Worm (Caenorhabditis elegans): ENCODE results near the gene timm-17B.2.

DNA sequence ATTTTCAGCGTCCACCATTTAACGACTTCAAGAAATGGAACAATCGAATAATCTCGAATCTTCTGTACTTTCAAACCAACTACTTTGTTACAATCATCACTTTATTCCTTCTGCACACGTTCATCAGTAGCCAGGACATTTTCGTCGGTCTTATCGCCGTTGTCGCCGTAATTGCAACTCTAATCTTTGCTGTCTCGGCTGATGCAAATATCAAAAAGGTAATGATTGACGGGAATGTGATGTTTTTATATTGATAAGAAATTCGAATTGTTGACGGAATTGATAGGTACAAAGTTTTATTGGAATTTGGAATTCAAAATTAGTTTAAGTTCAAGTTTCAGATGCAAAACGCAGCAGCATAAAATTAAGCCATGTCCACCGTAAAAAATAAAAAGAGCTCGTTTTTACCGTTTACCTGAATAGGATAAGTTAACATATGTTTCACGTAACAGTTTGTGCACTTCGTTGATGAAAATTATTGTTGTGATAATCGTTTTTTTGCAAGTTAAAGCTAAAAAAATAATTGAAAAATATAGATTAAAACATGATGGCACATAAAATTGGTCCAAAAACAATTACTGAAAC, 16.1 kb upstream of the timm-17B.2 start:
- no peak for TF ChIP-seq nhr-11 (tag; optimal IDR thresholded peaks at IDR 0.05)
- no peak for TF ChIP-seq ztf-11 (tag; optimal IDR thresholded peaks at IDR 0.05)
- TF ChIP-seq aly-2 (tag; optimal IDR thresholded peaks at IDR 0.05): no peak
